Worm (Caenorhabditis elegans) whole organism, L4 larva: ENCODE data around the gene dve-1.

Source experiments
- F10B5.3 ChIP-seq: sonication (generic microtip); optimal IDR thresholded peaks from 2 replicates; lab custom pipeline; 2016; ENCODE audit warnings: mild to moderate bottlenecking, missing genetic modification characterization, missing compliant biosample characterization
- F26F4.8 ChIP-seq: fragments of 200-800 bp; sonication (Bioruptor generic); conservative IDR thresholded peaks from 2 replicates; pipeline ENCODE4 v1.3.6; 2022; ENCODE audit warnings: missing genetic modification characterization, missing compliant biosample characterization
- F37D6.2 ChIP-seq: sonication (generic microtip); optimal IDR thresholded peaks from 2 replicates; lab custom pipeline; 2016; ENCODE audit warnings: mild to moderate bottlenecking, missing genetic modification characterization, missing compliant biosample characterization
- R02D3.7 ChIP-seq: fragments of 150-350 bp; sonication (generic microtip); optimal IDR thresholded peaks from 3 replicates; lab custom pipeline; 2014; ENCODE audit warnings: missing biosample characterization, missing genetic modification characterization
- T26A8.4 ChIP-seq: fragments of 200-800 bp; sonication (Bioruptor generic); IDR thresholded peaks from 2 replicates; pipeline ENCODE4 v1.3.6; 2022; ENCODE audit warnings: missing genetic modification characterization, missing compliant biosample characterization
- Y105C5A.15 ChIP-seq: fragments of 200-800 bp; sonication (Bioruptor generic); IDR thresholded peaks from 2 replicates; pipeline ENCODE4 v1.3.6; 2022; ENCODE audit warnings: missing genetic modification characterization, missing compliant biosample characterization
- Y5F2A.4 ChIP-seq: fragments of 200-800 bp; sonication (Bioruptor generic); optimal IDR thresholded peaks from 2 replicates; lab custom pipeline; 2018; ENCODE audit warnings: mild to moderate bottlenecking, missing genetic modification characterization, missing compliant biosample characterization
- Y75B8A.6 ChIP-seq: fragments of 200-800 bp; sonication (Bioruptor generic); IDR thresholded peaks from 2 replicates; pipeline ENCODE4 v1.3.6; 2022; ENCODE audit warnings: missing genetic modification reagents, missing genetic modification characterization, missing compliant biosample characterization
- ZK337.2 ChIP-seq: fragments of 200-800 bp; sonication (Bioruptor generic); IDR thresholded peaks from 2 replicates; pipeline ENCODE4 v1.3.6; 2022; ENCODE audit warnings: missing genetic modification reagents, missing genetic modification characterization, missing compliant biosample characterization
- arid-1 ChIP-seq: fragments of 200-800 bp; sonication (Bioruptor generic); conservative IDR thresholded peaks from 2 replicates; pipeline ENCODE4 v1.3.6; 2022; ENCODE audit warnings: missing genetic modification reagents, missing genetic modification characterization, missing compliant biosample characterization
- attf-4 ChIP-seq: sonication (generic microtip); optimal IDR thresholded peaks from 3 replicates; lab custom pipeline; 2017; ENCODE audit warnings: missing biosample characterization, missing genetic modification characterization
- ceh-44 ChIP-seq: fragments of 200-800 bp; sonication (Bioruptor generic); IDR thresholded peaks from 2 replicates; pipeline ENCODE4 v1.3.6; 2022; ENCODE audit warnings: missing genetic modification reagents, missing genetic modification characterization, missing compliant biosample characterization
- ceh-62 ChIP-seq: sonication (generic microtip); optimal IDR thresholded peaks from 2 replicates; lab custom pipeline; 2017; ENCODE audit warnings: missing biosample characterization, missing genetic modification characterization
- ces-1 ChIP-seq: fragments of 150-350 bp; sonication (generic microtip); optimal IDR thresholded peaks from 4 replicates; lab custom pipeline; 2014; ENCODE audit warnings: missing biosample characterization, missing genetic modification reagents, missing genetic modification characterization
- cey-2 ChIP-seq: sonication (generic microtip); optimal IDR thresholded peaks from 3 replicates; lab custom pipeline; 2017; ENCODE audit warnings: missing genetic modification characterization, mild to moderate bottlenecking, missing compliant biosample characterization, antibody characterized with exemption, borderline replicate concordance; ENCODE audit not compliant: insufficient read depth
- daf-19 ChIP-seq: fragments of 200-800 bp; sonication (Bioruptor generic); conservative IDR thresholded peaks from 2 replicates; pipeline ENCODE4 v1.3.6; 2022; ENCODE audit warnings: missing genetic modification characterization, missing compliant biosample characterization
- dmd-8 ChIP-seq: fragments of 200-800 bp; sonication (Bioruptor generic); IDR thresholded peaks from 2 replicates; pipeline ENCODE4 v1.3.6; 2022; ENCODE audit warnings: missing genetic modification characterization, missing compliant biosample characterization
- duxl-1 ChIP-seq: sonication (generic microtip); optimal IDR thresholded peaks from 2 replicates; lab custom pipeline; 2016; ENCODE audit warnings: mild to moderate bottlenecking, missing genetic modification characterization, moderate library complexity, missing compliant biosample characterization; ENCODE audit not compliant: poor library complexity
- dve-1 ChIP-seq: sonication (generic microtip); optimal IDR thresholded peaks from 2 replicates; lab custom pipeline; 2017; ENCODE audit warnings: antibody characterized with exemption, mild to moderate bottlenecking, missing genetic modification characterization, missing compliant biosample characterization; ENCODE audit not compliant: insufficient read depth
- egl-27 ChIP-seq: sonication (generic microtip); optimal IDR thresholded peaks from 3 replicates; lab custom pipeline; 2017; ENCODE audit warnings: missing biosample characterization, missing genetic modification reagents, missing genetic modification characterization
- gei-8 ChIP-seq: fragments of 200-800 bp; sonication (Bioruptor generic); optimal IDR thresholded peaks from 2 replicates; lab custom pipeline; 2018; ENCODE audit warnings: mild to moderate bottlenecking, missing genetic modification characterization, missing compliant biosample characterization
- hlh-30 ChIP-seq: sonication (generic microtip); optimal IDR thresholded peaks from 2 replicates; lab custom pipeline; 2017; ENCODE audit warnings: antibody characterized with exemption, mild to moderate bottlenecking, missing genetic modification characterization, missing compliant biosample characterization; ENCODE audit not compliant: insufficient read depth
- lin-1 ChIP-seq: fragments of 200-800 bp; sonication (Bioruptor generic); IDR thresholded peaks from 2 replicates; pipeline ENCODE4 v1.3.6; 2022; ENCODE audit warnings: missing genetic modification reagents, missing genetic modification characterization, missing compliant biosample characterization
- lin-39 ChIP-seq: fragments of 150-350 bp; optimal IDR thresholded peaks from 2 replicates; lab custom pipeline; 2014; ENCODE audit warnings: missing biosample characterization, missing genetic modification reagents, missing genetic modification characterization
- madf-5 ChIP-seq, 2 experiments: fragments of 200-800 bp; sonication (Bioruptor generic); IDR thresholded peaks; 2 replicates each; pipeline ENCODE4 v1.3.6; 2022; ENCODE audit warnings: missing compliant biosample characterization in 2 of 2, missing genetic modification characterization in 2 of 2
- mdl-1 ChIP-seq, 2 experiments: fragments of 150-350 bp in 1 of 2; sonication (generic microtip) in 1 of 2; optimal IDR thresholded peaks; 2 replicates each; lab custom pipeline; 2014 to 2017; ENCODE audit warnings: missing biosample characterization in 2 of 2, missing genetic modification characterization in 2 of 2
- mdt-29 ChIP-seq: fragments of 200-800 bp; sonication (Bioruptor generic); IDR thresholded peaks from 2 replicates; pipeline ENCODE4 v1.3.6; 2022; ENCODE audit warnings: missing genetic modification reagents, missing genetic modification characterization, missing compliant biosample characterization
- mep-1 ChIP-seq: fragments of 150-350 bp; sonication (generic microtip); optimal IDR thresholded peaks from 3 replicates; lab custom pipeline; 2014; ENCODE audit warnings: missing biosample characterization, missing genetic modification characterization
- mes-2 ChIP-seq: sonication (generic microtip); optimal IDR thresholded peaks from 2 replicates; lab custom pipeline; 2016; ENCODE audit warnings: missing genotype, mild to moderate bottlenecking, missing genetic modification characterization, missing compliant biosample characterization; ENCODE audit not compliant: poor library complexity, severe bottlenecking
- mxl-3 ChIP-seq: fragments of 200-800 bp; sonication (Bioruptor generic); optimal IDR thresholded peaks from 2 replicates; lab custom pipeline; 2018; ENCODE audit warnings: mild to moderate bottlenecking, missing genetic modification characterization, missing compliant biosample characterization
- nhr-10 ChIP-seq: fragments of 150-350 bp; optimal IDR thresholded peaks from 2 replicates; lab custom pipeline; 2014; ENCODE audit warnings: missing biosample characterization, missing genetic modification characterization
- nhr-102 ChIP-seq: sonication (generic microtip); optimal IDR thresholded peaks from 2 replicates; lab custom pipeline; 2016; ENCODE audit warnings: mild to moderate bottlenecking, missing genetic modification characterization, moderate library complexity, missing compliant biosample characterization
- nhr-237 ChIP-seq: sonication (generic microtip); optimal IDR thresholded peaks from 2 replicates; lab custom pipeline; 2017; ENCODE audit warnings: missing biosample characterization, missing genetic modification characterization
- nhr-28 ChIP-seq: fragments of 150-350 bp; optimal IDR thresholded peaks from 2 replicates; lab custom pipeline; 2014; ENCODE audit warnings: missing biosample characterization, missing genetic modification characterization
- nhr-41 ChIP-seq: fragments of 200-800 bp; sonication (Bioruptor generic); IDR thresholded peaks from 2 replicates; pipeline ENCODE4 v1.3.6; 2022; ENCODE audit warnings: missing genetic modification reagents, missing genetic modification characterization, missing compliant biosample characterization
- nhr-6 ChIP-seq: fragments of 150-350 bp; optimal IDR thresholded peaks from 2 replicates; lab custom pipeline; 2014; ENCODE audit warnings: missing biosample characterization, missing genetic modification characterization
- nhr-76 ChIP-seq: fragments of 150-350 bp; optimal IDR thresholded peaks from 2 replicates; lab custom pipeline; 2014; ENCODE audit warnings: missing biosample characterization, missing genetic modification characterization
- nhr-77 ChIP-seq: fragments of 150-350 bp; optimal IDR thresholded peaks from 2 replicates; lab custom pipeline; 2014; ENCODE audit warnings: missing biosample characterization, missing genetic modification characterization
- pha-4 ChIP-seq, 2 experiments: fragments of 150-350 bp in 1 of 2; fragments of 200-800 bp in 1 of 2; sonication (Bioruptor generic) in 1 of 2; IDR thresholded peaks in 1 of 2; optimal IDR thresholded peaks in 1 of 2; 2 replicates each; pipeline versions ENCODE4 v1.3.6 to Lab custom; 2014 to 2022; ENCODE audit warnings: missing genetic modification characterization in 2 of 2, missing genetic modification reagents in 2 of 2, missing biosample characterization in 1 of 2, missing compliant biosample characterization in 1 of 2
- php-3 ChIP-seq: fragments of 200-800 bp; sonication (Bioruptor generic); IDR thresholded peaks from 2 replicates; pipeline ENCODE4 v1.3.6; 2022; ENCODE audit warnings: missing genetic modification reagents, missing genetic modification characterization, missing compliant biosample characterization
- pqm-1 ChIP-seq: sonication (generic microtip); optimal IDR thresholded peaks from 2 replicates; lab custom pipeline; 2017; ENCODE audit warnings: missing biosample characterization, missing genetic modification characterization
- snpc-1.2 ChIP-seq: fragments of 200-800 bp; sonication (Bioruptor generic); IDR thresholded peaks from 2 replicates; pipeline ENCODE4 v1.3.6; 2022; ENCODE audit warnings: missing genetic modification reagents, missing genetic modification characterization, missing compliant biosample characterization
- spr-1 ChIP-seq: sonication (generic microtip); optimal IDR thresholded peaks from 2 replicates; lab custom pipeline; 2016; ENCODE audit warnings: mild to moderate bottlenecking, missing genetic modification characterization, missing compliant biosample characterization
- spr-3 ChIP-seq: fragments of 200-800 bp; sonication (Bioruptor generic); optimal IDR thresholded peaks from 2 replicates; lab custom pipeline; 2018; ENCODE audit warnings: mild to moderate bottlenecking, missing genetic modification characterization, missing compliant biosample characterization
- tra-1 ChIP-seq: fragments of 200-800 bp; sonication (Bioruptor generic); IDR thresholded peaks from 2 replicates; pipeline ENCODE4 v1.3.6; 2022; ENCODE audit warnings: missing genetic modification reagents, missing genetic modification characterization, missing compliant biosample characterization
- unc-62 ChIP-seq, 3 experiments: fragments of 150-350 bp in 1 of 3; sonication (generic microtip); optimal IDR thresholded peaks in 2 of 3; peaks in 1 of 3; 1 replicate in 1 of 3; 2 replicates in 2 of 3; lab custom pipeline; 2014 to 2017; ENCODE audit warnings: missing biosample characterization in 3 of 3, missing genetic modification characterization in 3 of 3, missing genetic modification reagents in 3 of 3, missing genotype in 1 of 3
- vab-7 ChIP-seq: fragments of 200-800 bp; sonication (Bioruptor generic); IDR thresholded peaks from 2 replicates; pipeline ENCODE4 v1.3.6; 2022; ENCODE audit warnings: missing genetic modification reagents, missing genetic modification characterization, missing compliant biosample characterization
- zag-1 ChIP-seq: fragments of 150-350 bp; optimal IDR thresholded peaks from 2 replicates; lab custom pipeline; 2014; ENCODE audit warnings: missing biosample characterization, missing genetic modification characterization
- zfp-2 ChIP-seq: sonication (generic microtip); optimal IDR thresholded peaks from 2 replicates; lab custom pipeline; 2016; ENCODE audit warnings: mild to moderate bottlenecking, missing genetic modification characterization, missing compliant biosample characterization
- ztf-11 ChIP-seq: fragments of 150-350 bp; optimal IDR thresholded peaks from 2 replicates; lab custom pipeline; 2014; ENCODE audit warnings: missing biosample characterization, missing genetic modification characterization
- ztf-7 ChIP-seq: fragments of 150-350 bp; optimal IDR thresholded peaks from 2 replicates; lab custom pipeline; 2014; ENCODE audit warnings: missing biosample characterization, missing genetic modification characterization

The dve-1 gene

ce11 chrX:381029-381428 lies 52.6 kb downstream of the dve-1 start (continued):
- TF ChIP-seq snpc-1.2 (GFP tag; lab: Robert Waterston, UW) (no peak), php-3 (GFP tag; lab: Robert Waterston, UW) (no peak), spr-3 (GFP tag; lab: Kevin White, UChicago) (no peak), T26A8.4 (GFP tag; lab: Robert Waterston, UW) (no peak), lin-1 (no peak), spr-1 (tag; lab: Kevin White, UChicago) (no peak), nhr-102 (no peak), nhr-28 (tag; lab: Kevin White, UChicago) (peak; percentile 13), tra-1 (GFP tag; lab: Robert Waterston, UW) (no peak), lin-39 (no peak), egl-27 (tag; lab: Kevin White, UChicago) (no peak), ztf-7 (tag; lab: Kevin White, UChicago) (no peak), nhr-10 (tag; lab: Kevin White, UChicago) (no peak), arid-1 (GFP tag; lab: Robert Waterston, UW) (no peak), ceh-44 (GFP tag; lab: Robert Waterston, UW) (no peak), Y105C5A.15 (no peak), mdt-29 (no peak), F10B5.3 (tag; lab: Kevin White, UChicago) (no peak), ceh-62 (tag; lab: Kevin White, UChicago) (no peak), nhr-76 (tag; lab: Kevin White, UChicago) (no peak), ztf-11 (tag; lab: Kevin White, UChicago) (no peak), ZK337.2 (GFP tag; lab: Robert Waterston, UW) (no peak), madf-5 (GFP tag; IDR thresholded peaks at IDR 0.05; lab: Robert Waterston, UW) (no peak), F37D6.2 (tag; lab: Kevin White, UChicago) (no peak), gei-8 (no peak), ces-1 (no peak), nhr-41 (GFP tag; lab: Robert Waterston, UW) (no peak), Y75B8A.6 (GFP tag; lab: Robert Waterston, UW) (no peak), vab-7 (GFP tag; lab: Robert Waterston, UW) (no peak), Y5F2A.4 (GFP tag; lab: Kevin White, UChicago) (no peak), zag-1 (tag; lab: Kevin White, UChicago) (no peak), attf-4 (tag; lab: Kevin White, UChicago) (no peak), R02D3.7 (no peak), hlh-30 (peak; percentile 55), daf-19 (no peak), unc-62 (GFP tag; optimal IDR thresholded peaks at IDR 0.05 in 1 of 2; lab: Kevin White, UChicago) (no peak), unc-62 (tag; optimal IDR thresholded peaks at IDR 0.05; lab: Kevin White, UChicago) (no peak), duxl-1 (no peak), mep-1 (tag; lab: Kevin White, UChicago) (peak; percentile 7), F26F4.8 (GFP tag; lab: Robert Waterston, UW) (no peak), pqm-1 (tag; lab: Kevin White, UChicago) (no peak), mdl-1 (tag; optimal IDR thresholded peaks at IDR 0.05; lab: Kevin White, UChicago) (no peak), nhr-237 (no peak), zfp-2 (tag; lab: Kevin White, UChicago) (no peak), dve-1 (tag; lab: Kevin White, UChicago) (peak; percentile 11), nhr-6 (tag; lab: Kevin White, UChicago) (no peak), pha-4 (GFP tag; IDR thresholded peaks at IDR 0.05; lab: Robert Waterston, UW) (no peak), pha-4 (tag; optimal IDR thresholded peaks at IDR 0.05; lab: Kevin White, UChicago) (no peak), cey-2 (tag; lab: Kevin White, UChicago) (no peak), nhr-77 (tag; lab: Kevin White, UChicago) (no peak), dmd-8 (GFP tag; lab: Robert Waterston, UW) (no peak), mxl-3 (peak; percentile 62), mes-2 (tag; lab: Kevin White, UChicago) (peak; percentile 43)
